Fruit fly (Drosophila melanogaster) ovary, adult (tissue): ENCODE measurements around the gene CG3999.

Source experiments
- CG17801 ChIP-seq: fragments of 200-800 bp; optimal IDR thresholded peaks from 2 replicates; lab custom pipeline; 2019; ENCODE audit warnings: missing biosample characterization, mild to moderate bottlenecking, missing genetic modification characterization, moderate library complexity; ENCODE audit not compliant: partially characterized antibody

The CG3999 gene

dm6 chr3R:10264601-10265421 is 13.5 kb downstream of the CG3999 start:
- TF ChIP-seq CG17801 (GFP tag; lab: Kevin White, UChicago): no peak

DNA sequence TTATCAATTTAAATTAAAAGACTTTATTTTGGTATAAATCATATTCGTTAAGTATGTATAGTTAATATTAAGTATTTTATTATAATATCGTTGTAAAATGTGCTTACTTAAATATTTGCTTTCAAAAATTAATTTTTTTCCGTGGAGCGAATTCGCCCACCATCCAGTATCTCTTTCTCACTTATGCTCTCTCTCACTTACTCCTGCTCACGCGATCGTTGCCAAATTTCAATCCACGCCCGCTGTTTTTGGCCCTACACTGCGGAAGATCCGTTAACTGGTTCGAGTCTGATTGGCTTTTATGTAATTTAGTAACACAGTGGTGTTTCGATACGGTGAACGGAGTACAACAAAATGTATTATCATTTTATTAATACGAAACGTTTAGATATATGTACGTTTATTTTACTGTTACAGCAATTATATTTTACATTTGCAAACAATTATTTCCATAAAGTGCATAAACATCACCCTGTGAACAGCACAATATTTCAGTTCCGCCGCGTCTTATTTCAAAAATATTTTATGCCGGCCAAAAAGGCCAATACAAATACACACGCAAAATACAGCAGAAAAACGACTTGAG is 14.3 kb downstream of the CG3999 start:
- TF ChIP-seq CG17801 (GFP tag; lab: Kevin White, UChicago): peak; percentile 64

- TF ChIP-seq CG17801 (GFP tag; lab: Kevin White, UChicago): no peak
Observed at dm6 chr3R:10266624-10267492, 15.5 kb downstream of the CG3999 start.

- TF ChIP-seq CG17801 (GFP tag; lab: Kevin White, UChicago): peak; percentile 90
Observed at dm6 chr3R:10268101-10268864, 17.0 kb downstream of the CG3999 start.

dm6 chr3R:10268865-10269442 is 17.6 kb downstream of the CG3999 start:
- TF ChIP-seq CG17801 (GFP tag; lab: Kevin White, UChicago): peak; percentile 45

dm6 chr3R:10269921-10270431 is 18.7 kb downstream of the CG3999 start:
- TF ChIP-seq CG17801 (GFP tag; lab: Kevin White, UChicago): no peak

DNA sequence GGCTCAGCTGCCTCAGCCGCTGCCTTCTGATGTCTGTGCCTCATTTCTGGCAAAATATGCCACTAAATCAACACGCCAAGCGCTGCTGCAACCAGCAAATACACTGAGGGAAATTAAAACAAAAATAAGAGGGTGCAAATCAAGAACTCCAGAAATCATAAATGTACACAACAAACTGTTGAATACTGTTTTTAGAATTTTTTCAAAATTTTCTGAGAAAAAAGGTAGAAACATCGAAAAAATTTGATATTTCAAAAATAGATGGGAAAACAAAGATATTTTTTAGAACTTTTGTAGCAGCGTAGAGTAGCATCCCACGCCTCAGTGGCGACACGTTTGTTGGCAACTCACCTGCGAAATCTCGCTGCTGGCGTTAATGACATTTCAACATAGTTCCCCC is 21.4 kb downstream of the CG3999 start:
- TF ChIP-seq CG17801 (GFP tag; lab: Kevin White, UChicago): no peak

DNA sequence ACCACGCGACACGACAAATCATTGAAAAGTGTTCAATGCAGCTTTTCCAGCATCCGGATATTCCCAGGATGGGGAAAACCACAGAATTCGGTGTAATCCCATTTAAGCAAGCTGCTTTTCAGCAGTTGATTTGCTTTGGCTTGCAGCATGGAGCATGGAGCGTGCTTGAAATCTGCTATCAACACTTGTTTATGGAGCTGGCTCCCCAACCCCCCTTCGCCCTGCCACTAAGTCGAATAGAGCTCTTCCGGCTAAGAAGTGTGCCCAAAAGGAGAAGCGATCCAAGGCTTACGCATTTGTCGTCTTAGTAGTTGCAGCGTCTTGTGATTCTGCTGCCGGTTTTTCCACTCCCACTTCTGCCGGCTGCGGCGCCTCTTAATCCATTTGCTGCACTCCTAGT is 23.0 kb downstream of the CG3999 start:
- no peak for TF ChIP-seq CG17801 (GFP tag; lab: Kevin White, UChicago)

DNA sequence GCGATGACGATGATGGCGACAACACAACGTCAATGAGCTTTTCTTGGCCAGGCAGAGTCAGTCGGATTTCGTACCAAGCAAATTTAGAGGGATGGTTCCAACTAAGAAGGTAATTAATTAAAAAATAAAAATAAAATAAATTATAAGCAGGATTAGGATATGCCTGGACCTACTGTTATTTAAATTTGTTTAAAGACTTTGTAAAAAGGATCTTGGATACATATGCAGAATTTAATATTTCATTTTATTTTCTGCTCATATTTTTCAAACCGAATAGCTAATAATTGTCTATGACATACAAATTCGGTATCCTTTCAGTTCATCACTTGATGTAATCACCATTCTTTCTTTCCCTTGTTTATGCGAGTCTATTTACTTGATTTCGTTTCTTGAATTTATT is 23.5 kb downstream of the CG3999 start:
- TF ChIP-seq CG17801 (GFP tag; lab: Kevin White, UChicago): no peak

DNA sequence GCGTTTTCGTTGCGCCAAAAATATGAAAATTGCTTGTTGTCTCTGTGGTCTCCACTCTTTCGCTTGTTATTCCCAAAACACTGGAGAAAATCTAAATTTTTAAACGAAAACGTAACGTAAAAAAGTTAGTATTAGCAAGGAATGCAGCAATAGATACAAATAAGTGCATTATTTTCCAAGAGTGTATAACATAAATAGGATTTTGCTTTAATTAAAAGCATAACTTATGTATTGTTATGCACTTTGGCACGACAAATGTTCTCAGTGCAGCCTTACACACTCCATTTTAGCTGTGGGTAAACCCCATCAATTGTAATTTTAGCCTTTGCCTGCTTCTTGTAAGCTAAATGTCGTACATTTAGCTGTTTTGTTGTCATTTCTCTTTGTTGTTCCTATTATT is 24.7 kb downstream of the CG3999 start:
- TF ChIP-seq CG17801 (GFP tag; lab: Kevin White, UChicago): no peak

DNA sequence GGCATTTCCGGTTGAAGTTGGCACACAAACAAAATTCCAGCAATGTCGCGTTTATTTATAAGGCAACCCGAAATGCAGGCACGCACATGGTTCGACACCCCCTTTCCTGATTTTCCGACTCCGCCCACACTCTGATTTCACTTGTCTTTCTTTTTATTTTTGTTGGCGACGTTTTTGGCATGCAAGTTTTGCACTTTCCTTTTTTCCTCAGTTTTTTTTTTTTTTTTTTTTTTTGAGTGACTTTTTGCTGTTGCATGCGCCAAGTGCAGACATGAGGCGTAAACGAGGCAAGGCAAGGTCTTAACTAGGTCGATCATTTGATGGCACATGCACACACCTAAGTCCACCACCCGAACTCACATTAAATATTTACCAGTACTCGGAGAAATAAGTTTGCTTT is 30.8 kb downstream of the CG3999 start:
- TF ChIP-seq CG17801 (GFP tag; lab: Kevin White, UChicago): no peak

DNA sequence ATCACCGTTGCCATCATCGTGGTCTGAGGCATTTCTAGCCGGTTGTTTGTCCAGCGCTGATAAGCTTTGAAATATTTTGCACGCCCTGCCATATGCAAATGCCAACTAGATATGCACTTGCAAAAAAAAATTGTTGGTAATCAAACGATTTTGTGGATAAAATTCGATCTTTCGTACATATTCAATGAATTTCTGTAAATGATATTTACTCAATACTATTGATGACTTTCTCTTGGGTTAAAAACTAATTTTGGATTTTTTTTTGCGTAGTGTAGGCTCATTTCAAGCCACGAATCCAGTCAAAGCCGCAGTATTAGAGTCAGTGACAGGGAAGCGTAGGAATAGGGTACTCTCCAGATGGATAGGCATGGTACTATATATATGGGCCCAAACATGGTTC is 31.8 kb downstream of the CG3999 start:
- TF ChIP-seq CG17801 (GFP tag; lab: Kevin White, UChicago): no peak

- no peak for TF ChIP-seq CG17801 (GFP tag; lab: Kevin White, UChicago)
Observed at dm6 chr3R:10284169-10284568, 32.9 kb downstream of the CG3999 start.
